Fruit fly (Drosophila melanogaster) whole organism, embryonic: ENCODE results near the gene CG4332.
A peak's percentile ranks its signal among the peaks of the same experiment; 100 is the strongest.

ENCODE experiments used
- CG10147 ChIP-seq: fragments of 200-800 bp; sonication (Bioruptor generic); optimal IDR thresholded peaks from 2 replicates; lab custom pipeline; 2019; ENCODE audit warnings: missing biosample characterization, mild to moderate bottlenecking, missing genetic modification characterization, moderate library complexity
- CG12155 ChIP-seq: fragments of 200-800 bp; sonication (Bioruptor generic); optimal IDR thresholded peaks from 3 replicates; lab custom pipeline; 2016; ENCODE audit warnings: missing biosample characterization, missing genetic modification characterization
- CG13775 ChIP-seq: fragments of 200-800 bp; sonication (Bioruptor generic); optimal IDR thresholded peaks from 3 replicates; lab custom pipeline; 2017; ENCODE audit warnings: missing biosample characterization, mild to moderate bottlenecking, missing genetic modification characterization
- CG14014 ChIP-seq: fragments of 200-800 bp; sonication (Bioruptor generic); IDR thresholded peaks from 2 replicates; pipeline ENCODE4 v1.3.6; 2022; ENCODE audit warnings: missing biosample characterization, missing genetic modification characterization
- CG1602 ChIP-seq: fragments of 200-800 bp; sonication (Bioruptor generic); optimal IDR thresholded peaks from 3 replicates; lab custom pipeline; 2016; ENCODE audit warnings: missing biosample characterization, missing genetic modification characterization
- CG16813 ChIP-seq: fragments of 200-800 bp; sonication (Bioruptor generic); IDR thresholded peaks from 3 replicates; pipeline ENCODE4 v1.3.6; 2022; ENCODE audit warnings: missing biosample characterization, missing genetic modification characterization; ENCODE audit not compliant: partially characterized antibody
- CG16863 ChIP-seq: fragments of 200-800 bp; sonication (Bioruptor generic); optimal IDR thresholded peaks from 3 replicates; lab custom pipeline; 2016; ENCODE audit warnings: missing biosample characterization, missing genetic modification characterization
- CG17328 ChIP-seq: fragments of 200-800 bp; sonication (Bioruptor generic); IDR thresholded peaks from 2 replicates; pipeline ENCODE4 v1.3.6; 2022; ENCODE audit warnings: missing biosample characterization, missing genetic modification characterization
- CG17568 ChIP-seq: fragments of 200-800 bp; sonication (Bioruptor generic); optimal IDR thresholded peaks from 2 replicates; lab custom pipeline; 2018; ENCODE audit warnings: missing biosample characterization, mild to moderate bottlenecking, missing genetic modification characterization, moderate library complexity
- CG31224 ChIP-seq: fragments of 200-800 bp; sonication (Bioruptor generic); IDR thresholded peaks from 2 replicates; pipeline ENCODE4 v1.3.6; 2022; ENCODE audit warnings: missing biosample characterization, missing genetic modification characterization
- CG4282 ChIP-seq: fragments of 200-800 bp; sonication (Bioruptor generic); optimal IDR thresholded peaks from 2 replicates; lab custom pipeline; 2016; ENCODE audit warnings: missing biosample characterization, missing genetic modification characterization
- CG43689 ChIP-seq: fragments of 200-800 bp; sonication (Bioruptor generic); IDR thresholded peaks from 2 replicates; pipeline ENCODE4 v1.3.6; 2022; ENCODE audit warnings: missing biosample characterization, missing genetic modification characterization
- CG4404 ChIP-seq: fragments of 200-800 bp; sonication (Bioruptor generic); IDR thresholded peaks from 2 replicates; pipeline ENCODE4 v1.3.6; 2022; ENCODE audit warnings: missing biosample characterization, missing genetic modification characterization
- CG4424 ChIP-seq: fragments of 200-800 bp; sonication (Bioruptor generic); optimal IDR thresholded peaks from 3 replicates; lab custom pipeline; 2016; ENCODE audit warnings: missing biosample characterization, missing genetic modification characterization
- CG4730 ChIP-seq: fragments of 200-800 bp; sonication (Bioruptor generic); IDR thresholded peaks from 2 replicates; pipeline ENCODE4 v1.3.6; 2022; ENCODE audit warnings: missing biosample characterization, missing genetic modification characterization
- CG6813 ChIP-seq: fragments of 200-800 bp; sonication (Bioruptor generic); optimal IDR thresholded peaks from 2 replicates; lab custom pipeline; 2017; ENCODE audit warnings: missing biosample characterization, missing genetic modification characterization, mild to moderate bottlenecking, moderate library complexity, missing genetic modification reagents
- CG8359 ChIP-seq: fragments of 200-800 bp; sonication (Bioruptor generic); optimal IDR thresholded peaks from 2 replicates; lab custom pipeline; 2017; ENCODE audit warnings: missing biosample characterization, mild to moderate bottlenecking, missing genetic modification characterization, borderline replicate concordance
- CG9609 ChIP-seq: fragments of 200-800 bp; sonication (Bioruptor generic); optimal IDR thresholded peaks from 3 replicates; lab custom pipeline; 2016; ENCODE audit warnings: missing biosample characterization, missing genetic modification characterization
- D19B ChIP-seq: fragments of 200-800 bp; sonication (Bioruptor generic); optimal IDR thresholded peaks from 2 replicates; lab custom pipeline; 2017; ENCODE audit warnings: missing biosample characterization, mild to moderate bottlenecking, missing genetic modification characterization
- Dad ChIP-seq: fragments of 200-800 bp; sonication (Bioruptor generic); optimal IDR thresholded peaks from 3 replicates; lab custom pipeline; 2016; ENCODE audit warnings: missing biosample characterization, missing genetic modification characterization
- Drgx ChIP-seq: fragments of 200-800 bp; sonication (Bioruptor generic); IDR thresholded peaks from 2 replicates; pipeline ENCODE4 v1.3.6; 2022; ENCODE audit warnings: missing biosample characterization, missing genetic modification characterization
- Hmx ChIP-seq: fragments of 200-800 bp; sonication (Bioruptor generic); optimal IDR thresholded peaks from 2 replicates; lab custom pipeline; 2016; ENCODE audit warnings: missing biosample characterization, missing genetic modification characterization
- Hr3 ChIP-seq: fragments of 200-800 bp; sonication (Bioruptor generic); optimal IDR thresholded peaks from 3 replicates; lab custom pipeline; 2016; ENCODE audit warnings: missing biosample characterization, missing genetic modification characterization
- Lhr ChIP-seq: fragments of 200-800 bp; sonication (Bioruptor generic); optimal IDR thresholded peaks from 3 replicates; lab custom pipeline; 2017; ENCODE audit warnings: mild to moderate bottlenecking, missing biosample characterization, missing genetic modification reagents, missing genetic modification characterization
- Meics ChIP-seq: fragments of 200-800 bp; sonication (Bioruptor generic); optimal IDR thresholded peaks from 2 replicates; lab custom pipeline; 2017; ENCODE audit warnings: missing biosample characterization, mild to moderate bottlenecking, missing genetic modification characterization
- Opbp ChIP-seq: fragments of 200-800 bp; sonication (Bioruptor generic); IDR thresholded peaks from 3 replicates; pipeline ENCODE4 v1.3.6; 2022; ENCODE audit warnings: missing biosample characterization, missing genetic modification characterization; ENCODE audit not compliant: partially characterized antibody
- Ptx1 ChIP-seq: fragments of 200-800 bp; sonication (Bioruptor generic); IDR thresholded peaks from 2 replicates; pipeline ENCODE4 v1.3.6; 2022; ENCODE audit warnings: missing biosample characterization, missing genetic modification characterization
- Ssrp ChIP-seq: fragments of 200-800 bp; sonication (Bioruptor generic); optimal IDR thresholded peaks from 2 replicates; lab custom pipeline; 2018; ENCODE audit warnings: missing biosample characterization, mild to moderate bottlenecking, missing genetic modification characterization, moderate library complexity
- Vsx1 ChIP-seq: fragments of 200-800 bp; sonication (Bioruptor generic); optimal IDR thresholded peaks from 2 replicates; lab custom pipeline; 2017; ENCODE audit warnings: missing biosample characterization, mild to moderate bottlenecking, missing genetic modification characterization, missing genetic modification reagents
- ab ChIP-seq: fragments of 200-800 bp; sonication (Bioruptor generic); optimal IDR thresholded peaks from 2 replicates; lab custom pipeline; 2016; ENCODE audit warnings: missing biosample characterization, missing genetic modification characterization
- ara ChIP-seq: fragments of 200-800 bp; sonication (Bioruptor generic); IDR thresholded peaks from 2 replicates; pipeline ENCODE4 v1.3.6; 2022; ENCODE audit warnings: missing biosample characterization, missing genetic modification characterization
- ase ChIP-seq: fragments of 200-800 bp; sonication (Bioruptor generic); IDR thresholded peaks from 3 replicates; pipeline ENCODE4 v1.3.6; 2022; ENCODE audit warnings: missing biosample characterization, missing genetic modification characterization
- br ChIP-seq: fragments of >200 bp; optimal IDR thresholded peaks from 2 replicates; lab custom pipeline; 2017
- croc ChIP-seq: fragments of 200-800 bp; sonication (Bioruptor generic); conservative IDR thresholded peaks from 3 replicates; pipeline ENCODE4 v1.3.6; 2022; ENCODE audit warnings: missing biosample characterization, missing genetic modification characterization
- dan ChIP-seq: fragments of 200-800 bp; sonication (Bioruptor generic); IDR thresholded peaks from 2 replicates; pipeline ENCODE4 v1.3.6; 2022; ENCODE audit warnings: missing biosample characterization, missing genetic modification characterization
- danr ChIP-seq: fragments of 200-800 bp; sonication (Bioruptor generic); IDR thresholded peaks from 2 replicates; pipeline ENCODE4 v1.3.6; 2022; ENCODE audit warnings: missing biosample characterization, missing genetic modification characterization
- ind ChIP-seq: fragments of 200-800 bp; sonication (Bioruptor generic); optimal IDR thresholded peaks from 3 replicates; lab custom pipeline; 2016; ENCODE audit warnings: missing biosample characterization, missing genetic modification characterization
- kay ChIP-seq: fragments of 200-800 bp; sonication (Bioruptor generic); optimal IDR thresholded peaks from 2 replicates; lab custom pipeline; 2016; ENCODE audit warnings: missing biosample characterization, missing genetic modification characterization
- lov ChIP-seq, 2 experiments: fragments of 200-800 bp in 1 of 2; fragments of >200 bp in 1 of 2; sonication (Bioruptor generic) in 1 of 2; IDR thresholded peaks in 1 of 2; optimal IDR thresholded peaks in 1 of 2; 2 replicates in 1 of 2; 3 replicates in 1 of 2; pipeline versions ENCODE4 v1.3.6 to Lab custom; 2017 to 2022; ENCODE audit warnings: missing biosample characterization in 1 of 2, missing genetic modification characterization in 1 of 2
- nau ChIP-seq: fragments of 200-800 bp; sonication (Bioruptor generic); optimal IDR thresholded peaks from 3 replicates; lab custom pipeline; 2017; ENCODE audit warnings: missing biosample characterization, mild to moderate bottlenecking, missing genetic modification characterization, missing genetic modification reagents
- nerfin-1 ChIP-seq: fragments of 200-800 bp; sonication (Bioruptor generic); optimal IDR thresholded peaks from 3 replicates; lab custom pipeline; 2019; ENCODE audit warnings: missing biosample characterization, mild to moderate bottlenecking, missing genetic modification characterization, moderate library complexity
- pb ChIP-seq: fragments of 200-800 bp; sonication (Bioruptor generic); optimal IDR thresholded peaks from 3 replicates; lab custom pipeline; 2016; ENCODE audit warnings: missing biosample characterization, missing genetic modification characterization
- phol ChIP-seq: fragments of 200-800 bp; sonication (Bioruptor generic); optimal IDR thresholded peaks from 3 replicates; lab custom pipeline; 2018; ENCODE audit warnings: missing biosample characterization, mild to moderate bottlenecking, missing genetic modification characterization, moderate library complexity
- prd ChIP-seq, 3 experiments: fragments of >200 bp in 2 of 3; fragments of 200-800 bp in 1 of 3; sonication (Bioruptor generic) in 1 of 3; optimal IDR thresholded peaks in 2 of 3; IDR thresholded peaks in 1 of 3; 2 replicates in 2 of 3; 3 replicates in 1 of 3; pipeline versions ENCODE4 v1.3.6 to Lab custom; 2017 to 2022; ENCODE audit warnings: missing biosample characterization in 1 of 3, missing genetic modification characterization in 1 of 3
- pros ChIP-seq: fragments of 200-800 bp; sonication (Bioruptor generic); optimal IDR thresholded peaks from 3 replicates; lab custom pipeline; 2019; ENCODE audit warnings: missing biosample characterization, mild to moderate bottlenecking, missing genetic modification characterization, moderate library complexity
- salm ChIP-seq: fragments of 200-800 bp; sonication (Bioruptor generic); optimal IDR thresholded peaks from 2 replicates; lab custom pipeline; 2018; ENCODE audit warnings: missing biosample characterization, mild to moderate bottlenecking, missing genetic modification characterization
- sim ChIP-seq: fragments of 200-800 bp; sonication (Bioruptor generic); IDR thresholded peaks from 2 replicates; pipeline ENCODE4 v1.3.6; 2022; ENCODE audit warnings: missing biosample characterization, missing genetic modification characterization
- sima ChIP-seq: fragments of 200-800 bp; sonication (Bioruptor generic); optimal IDR thresholded peaks from 2 replicates; lab custom pipeline; 2016; ENCODE audit warnings: missing biosample characterization, missing genetic modification characterization
- sisA ChIP-seq: fragments of 200-800 bp; sonication (Bioruptor generic); IDR thresholded peaks from 2 replicates; pipeline ENCODE4 v1.3.6; 2022; ENCODE audit warnings: missing biosample characterization, missing genetic modification characterization
- ttk ChIP-seq: fragments of 200-800 bp; sonication (Bioruptor generic); IDR thresholded peaks from 2 replicates; pipeline ENCODE4 v2.1.2; 2022; ENCODE audit warnings: missing biosample characterization, missing genetic modification characterization

CG4332 gene

DNA sequence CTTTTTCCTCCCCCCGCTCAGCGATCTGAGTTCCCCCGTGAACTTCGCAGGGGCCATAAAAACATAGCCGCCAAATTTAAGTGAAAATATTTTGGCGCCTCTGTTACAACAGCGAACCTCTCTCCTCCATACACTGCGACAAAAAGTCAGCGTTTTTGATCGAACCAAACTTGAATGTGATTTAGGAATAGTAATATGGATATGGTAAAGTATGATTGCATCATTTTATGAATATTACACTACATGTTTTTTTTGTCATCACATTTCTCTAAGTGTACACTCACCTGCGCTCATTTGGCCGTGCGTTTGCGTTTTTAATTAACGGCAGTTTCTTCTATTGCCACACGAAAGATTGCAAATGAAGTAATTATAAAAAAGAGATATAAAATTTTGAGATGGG lies 19.1 kb upstream of the CG4332 start (continued):
- TF ChIP-seq phol (peak; percentile 71), CG4730 (peak; percentile 34; the same call in 1 of the 2 replicates), danr (GFP tag; lab: Robert Waterston, UW) (peak; percentile 31; the same call in 1 of the 2 replicates), CG17328 (peak; percentile 64), CG6813 (GFP tag; lab: Kevin White, UChicago) (peak; percentile 31), ase (GFP tag; lab: Robert Waterston, UW) (peak; percentile 62; the same call in 1 of the 3 replicates), kay (GFP tag; lab: Kevin White, UChicago) (peak; percentile 19), prd (optimal IDR thresholded peaks at IDR 0.05; lab: Kevin White, UChicago) (no peak), prd (GFP tag; IDR thresholded peaks at IDR 0.05; lab: Robert Waterston, UW) (peak; percentile 70), ttk (peak; percentile 74), CG16813 (no peak), CG4282 (no peak), Ssrp (tag; lab: Kevin White, UChicago) (peak; percentile 66), pb (GFP tag; lab: Kevin White, UChicago) (peak; percentile 24), Drgx (GFP tag; lab: Robert Waterston, UW) (peak; percentile 75), ind (GFP tag; lab: Kevin White, UChicago) (peak; percentile 74), lov (optimal IDR thresholded peaks at IDR 0.05; lab: Kevin White, UChicago) (no peak), lov (GFP tag; IDR thresholded peaks at IDR 0.05; lab: Robert Waterston, UW) (no peak), ab (GFP tag; lab: Kevin White, UChicago) (no peak), dan (GFP tag; lab: Robert Waterston, UW) (0 out of 2 replicates have a peak, but pooled peaks have one; percentile 16), CG1602 (GFP tag; lab: Kevin White, UChicago) (peak; percentile 38), Hmx (GFP tag; lab: Kevin White, UChicago) (no peak), CG43689 (peak; percentile 54; the same call in 1 of the 2 replicates), Vsx1 (GFP tag; lab: Kevin White, UChicago) (no peak), Lhr (GFP tag; lab: Kevin White, UChicago) (no peak), salm (tag; lab: Kevin White, UChicago) (peak; percentile 20), CG8359 (GFP tag; lab: Kevin White, UChicago) (peak; percentile 37), nerfin-1 (tag; lab: Kevin White, UChicago) (peak; percentile 53), Hr3 (GFP tag; lab: Kevin White, UChicago) (peak; percentile 51), CG12155 (GFP tag; lab: Kevin White, UChicago) (peak; percentile 29), sima (no peak), croc (GFP tag; lab: Robert Waterston, UW) (0 out of 3 replicates have a peak, but pooled peaks have one; percentile 23), CG17568 (peak; percentile 13), br (no peak), Meics (GFP tag; lab: Kevin White, UChicago) (peak; percentile 37), nau (GFP tag; lab: Kevin White, UChicago) (peak; percentile 33), pros (no peak), sim (peak; percentile 40; the same call in 1 of the 2 replicates), CG16863 (GFP tag; lab: Kevin White, UChicago) (peak; percentile 32), Dad (GFP tag; lab: Kevin White, UChicago) (no peak), D19B (no peak), sisA (GFP tag; lab: Robert Waterston, UW) (peak; percentile 72), CG31224 (GFP tag; lab: Robert Waterston, UW) (no peak), CG10147 (GFP tag; lab: Kevin White, UChicago) (no peak), CG13775 (GFP tag; lab: Kevin White, UChicago) (peak; percentile 17), CG14014 (GFP tag; lab: Robert Waterston, UW) (peak; percentile 25; the same call in 1 of the 2 replicates), CG4424 (peak; percentile 63), CG4404 (GFP tag; lab: Robert Waterston, UW) (no peak), ara (peak; percentile 23; the same call in 1 of the 2 replicates), CG9609 (no peak), Ptx1 (GFP tag; lab: Robert Waterston, UW) (peak; percentile 76), Opbp (no peak)
